Worm (Caenorhabditis elegans) whole organism, young adult: ENCODE results near the gene unc-33.

ENCODE experiments used
- B0019.2 ChIP-seq: fragments of 200-800 bp; sonication (Bioruptor generic); conservative IDR thresholded peaks from 2 replicates; pipeline ENCODE4 v1.3.6; 2022; ENCODE audit warnings: missing genetic modification reagents, missing genetic modification characterization, missing compliant biosample characterization
- C06A6.2 ChIP-seq: fragments of 200-800 bp; sonication (Bioruptor generic); conservative IDR thresholded peaks from 2 replicates; pipeline ENCODE4 v1.3.6; 2022; ENCODE audit warnings: missing genetic modification characterization, missing compliant biosample characterization
- F49E8.2 ChIP-seq: sonication (generic microtip); optimal IDR thresholded peaks from 3 replicates; lab custom pipeline; 2017; ENCODE audit warnings: missing genetic modification characterization, mild to moderate bottlenecking, missing compliant biosample characterization, antibody characterized with exemption, moderate library complexity; ENCODE audit not compliant: insufficient read depth
- K12H6.12 ChIP-seq: fragments of 200-800 bp; sonication (Bioruptor generic); optimal IDR thresholded peaks from 2 replicates; lab custom pipeline; 2018; ENCODE audit warnings: mild to moderate bottlenecking, missing genetic modification characterization, missing compliant biosample characterization
- T07F8.4 ChIP-seq: sonication (generic microtip); optimal IDR thresholded peaks from 2 replicates; lab custom pipeline; 2016; ENCODE audit warnings: mild to moderate bottlenecking, missing genetic modification characterization, moderate library complexity, missing compliant biosample characterization
- Y56A3A.18 ChIP-seq: fragments of 200-800 bp; sonication (Bioruptor generic); IDR thresholded peaks from 2 replicates; pipeline ENCODE4 v1.3.6; 2022; ENCODE audit warnings: missing genetic modification reagents, missing genetic modification characterization, missing compliant biosample characterization
- Y95B8A.8 ChIP-seq: fragments of 200-800 bp; sonication (Bioruptor generic); IDR thresholded peaks from 2 replicates; pipeline ENCODE4 v1.3.6; 2022; ENCODE audit warnings: missing genetic modification reagents, missing genetic modification characterization, missing compliant biosample characterization
- ZK185.1 ChIP-seq: sonication (generic microtip); optimal IDR thresholded peaks from 2 replicates; lab custom pipeline; 2016; ENCODE audit warnings: mild to moderate bottlenecking, missing genetic modification characterization, missing compliant biosample characterization; ENCODE audit not compliant: poor library complexity, severe bottlenecking
- athp-1 ChIP-seq: sonication (generic microtip); optimal IDR thresholded peaks from 2 replicates; lab custom pipeline; 2017; ENCODE audit warnings: mild to moderate bottlenecking, missing genetic modification characterization, missing compliant biosample characterization
- attf-5 ChIP-seq: fragments of 200-800 bp; sonication (Bioruptor generic); optimal IDR thresholded peaks from 2 replicates; lab custom pipeline; 2018; ENCODE audit warnings: mild to moderate bottlenecking, missing genetic modification characterization, missing compliant biosample characterization
- cebp-2 ChIP-seq: fragments of 200-800 bp; sonication (Bioruptor generic); IDR thresholded peaks from 2 replicates; pipeline ENCODE4 v1.3.6; 2022; ENCODE audit warnings: missing genetic modification characterization, missing compliant biosample characterization
- ceh-27 ChIP-seq: fragments of 200-800 bp; sonication (Bioruptor generic); optimal IDR thresholded peaks from 2 replicates; lab custom pipeline; 2018; ENCODE audit warnings: mild to moderate bottlenecking, missing genetic modification characterization, moderate library complexity, missing compliant biosample characterization
- ceh-79 ChIP-seq: sonication (generic microtip); optimal IDR thresholded peaks from 2 replicates; lab custom pipeline; 2017; ENCODE audit warnings: mild to moderate bottlenecking, missing genetic modification characterization, missing compliant biosample characterization
- ceh-91 ChIP-seq: fragments of 200-800 bp; sonication (Bioruptor generic); IDR thresholded peaks from 2 replicates; pipeline ENCODE4 v1.3.6; 2022; ENCODE audit warnings: missing genetic modification reagents, missing genetic modification characterization, missing compliant biosample characterization
- chd-7 ChIP-seq: sonication (generic microtip); optimal IDR thresholded peaks from 2 replicates; lab custom pipeline; 2016; ENCODE audit warnings: mild to moderate bottlenecking, missing genetic modification characterization, moderate library complexity, missing compliant biosample characterization
- die-1 ChIP-seq: sonication (generic microtip); optimal IDR thresholded peaks from 2 replicates; lab custom pipeline; 2016; ENCODE audit warnings: missing genotype, mild to moderate bottlenecking, missing genetic modification characterization, missing compliant biosample characterization
- dpl-1 ChIP-seq: fragments of 150-350 bp; optimal IDR thresholded peaks from 2 replicates; lab custom pipeline; 2014; ENCODE audit warnings: missing biosample characterization, missing genetic modification reagents, missing genetic modification characterization
- egl-18 ChIP-seq: fragments of 200-800 bp; sonication (Bioruptor generic); IDR thresholded peaks from 2 replicates; pipeline ENCODE4 v1.3.6; 2022; ENCODE audit warnings: missing genetic modification reagents, missing genetic modification characterization, missing compliant biosample characterization
- egl-44 ChIP-seq: fragments of 200-800 bp; sonication (Bioruptor generic); IDR thresholded peaks from 2 replicates; pipeline ENCODE4 v1.3.6; 2022; ENCODE audit warnings: missing genetic modification reagents, missing genetic modification characterization, missing compliant biosample characterization
- ekl-4 ChIP-seq: fragments of 200-800 bp; sonication (Bioruptor generic); IDR thresholded peaks from 2 replicates; pipeline ENCODE4 v1.3.6; 2022; ENCODE audit warnings: missing genetic modification reagents, missing genetic modification characterization, missing compliant biosample characterization
- ets-4 ChIP-seq: fragments of 200-800 bp; sonication (Bioruptor generic); optimal IDR thresholded peaks from 2 replicates; lab custom pipeline; 2018; ENCODE audit warnings: mild to moderate bottlenecking, missing genetic modification characterization, missing compliant biosample characterization
- hmg-1.2 ChIP-seq: fragments of 200-800 bp; sonication (Bioruptor generic); IDR thresholded peaks from 2 replicates; pipeline ENCODE4 v1.3.6; 2022; ENCODE audit warnings: missing genetic modification reagents, missing genetic modification characterization, missing compliant biosample characterization
- hmg-20 ChIP-seq: fragments of 200-800 bp; sonication (Bioruptor generic); IDR thresholded peaks from 2 replicates; pipeline ENCODE4 v1.3.6; 2022; ENCODE audit warnings: missing genetic modification reagents, missing genetic modification characterization, missing compliant biosample characterization
- let-607 ChIP-seq, 2 experiments: fragments of 200-800 bp in 1 of 2; sonication (Bioruptor generic) in 1 of 2; sonication (generic microtip) in 1 of 2; optimal IDR thresholded peaks; 2 replicates each; lab custom pipeline; 2016 to 2018; ENCODE audit warnings: mild to moderate bottlenecking in 2 of 2, missing compliant biosample characterization in 2 of 2, missing genetic modification characterization in 2 of 2, moderate library complexity in 2 of 2, missing genotype in 1 of 2
- lin-35 ChIP-seq, 3 experiments: fragments of 150-350 bp in 2 of 3; sonication (generic microtip) in 1 of 3; optimal IDR thresholded peaks; 2 replicates each; lab custom pipeline; 2014 to 2018; ENCODE audit warnings: missing biosample characterization in 3 of 3, missing genetic modification characterization in 3 of 3, missing genetic modification reagents in 3 of 3
- lin-54 ChIP-seq: fragments of 200-800 bp; sonication (Bioruptor generic); optimal IDR thresholded peaks from 2 replicates; lab custom pipeline; 2018; ENCODE audit warnings: mild to moderate bottlenecking, missing genetic modification characterization, missing compliant biosample characterization
- madf-6 ChIP-seq: fragments of 200-800 bp; sonication (Bioruptor generic); IDR thresholded peaks from 2 replicates; pipeline ENCODE4 v1.3.6; 2022; ENCODE audit warnings: missing genetic modification reagents, missing genetic modification characterization, missing compliant biosample characterization
- mcd-1 ChIP-seq: fragments of 200-800 bp; sonication (Bioruptor generic); IDR thresholded peaks from 2 replicates; pipeline ENCODE4 v1.3.6; 2022; ENCODE audit warnings: missing genetic modification reagents, missing genetic modification characterization, missing compliant biosample characterization
- mel-28 ChIP-seq: sonication (generic microtip); optimal IDR thresholded peaks from 2 replicates; lab custom pipeline; 2016; ENCODE audit warnings: borderline replicate concordance, mild to moderate bottlenecking, missing genetic modification characterization, missing compliant biosample characterization
- nfya-2 ChIP-seq: fragments of 200-800 bp; sonication (Bioruptor generic); IDR thresholded peaks from 2 replicates; pipeline ENCODE4 v1.3.6; 2022; ENCODE audit warnings: missing genetic modification reagents, missing genetic modification characterization, missing compliant biosample characterization
- nfyb-1 ChIP-seq: fragments of 200-800 bp; sonication (Bioruptor generic); IDR thresholded peaks from 2 replicates; pipeline ENCODE4 v1.3.6; 2022; ENCODE audit warnings: missing genetic modification reagents, missing genetic modification characterization, missing compliant biosample characterization
- nhr-120 ChIP-seq: fragments of 200-800 bp; sonication (Bioruptor generic); IDR thresholded peaks from 2 replicates; pipeline ENCODE4 v1.3.6; 2022; ENCODE audit warnings: missing genetic modification characterization, missing compliant biosample characterization
- nhr-80 ChIP-seq: sonication (generic microtip); optimal IDR thresholded peaks from 2 replicates; lab custom pipeline; 2016; ENCODE audit warnings: missing genetic modification characterization, missing compliant biosample characterization
- pha-4 ChIP-seq: fragments of 150-350 bp; sonication (generic microtip); optimal IDR thresholded peaks from 2 replicates; lab custom pipeline; 2014; ENCODE audit warnings: missing biosample characterization, missing genetic modification reagents, missing genetic modification characterization
- repo-1 ChIP-seq: sonication (generic microtip); optimal IDR thresholded peaks from 2 replicates; lab custom pipeline; 2017; ENCODE audit warnings: mild to moderate bottlenecking, missing genetic modification characterization, missing compliant biosample characterization
- rpc-1 ChIP-seq, 2 experiments: fragments of 150-350 bp in 1 of 2; sonication (generic microtip) in 1 of 2; optimal IDR thresholded peaks; 2 replicates each; lab custom pipeline; 2014 to 2018; ENCODE audit warnings: missing biosample characterization in 1 of 2, missing genetic modification characterization in 1 of 2, missing genetic modification reagents in 1 of 2, missing genotype in 1 of 2
- snpc-3.4 ChIP-seq: sonication (generic microtip); optimal IDR thresholded peaks from 2 replicates; lab custom pipeline; 2017; ENCODE audit warnings: missing genetic modification characterization, mild to moderate bottlenecking, missing compliant biosample characterization, antibody characterized with exemption, moderate library complexity, missing genotype, missing genetic modification reagents
- somi-1 ChIP-seq: fragments of 200-800 bp; sonication (Bioruptor generic); optimal IDR thresholded peaks from 2 replicates; lab custom pipeline; 2018; ENCODE audit warnings: mild to moderate bottlenecking, missing genetic modification characterization, missing compliant biosample characterization
- tbx-9 ChIP-seq: sonication (generic microtip); optimal IDR thresholded peaks from 2 replicates; lab custom pipeline; 2016; ENCODE audit warnings: borderline replicate concordance, missing genetic modification characterization, inconsistent platforms, missing compliant biosample characterization
- tlf-1 ChIP-seq: fragments of 200-800 bp; sonication (Bioruptor generic); optimal IDR thresholded peaks from 2 replicates; lab custom pipeline; 2018; ENCODE audit warnings: mild to moderate bottlenecking, missing genetic modification characterization, missing compliant biosample characterization
- zfh-2 ChIP-seq: fragments of 200-800 bp; sonication (Bioruptor generic); conservative IDR thresholded peaks from 2 replicates; pipeline ENCODE4 v1.3.6; 2022; ENCODE audit warnings: missing genetic modification reagents, missing genetic modification characterization, missing compliant biosample characterization
- zim-3 ChIP-seq: sonication (generic microtip); optimal IDR thresholded peaks from 2 replicates; lab custom pipeline; 2017; ENCODE audit warnings: mild to moderate bottlenecking, missing genetic modification characterization, moderate library complexity, missing compliant biosample characterization
- ztf-18 ChIP-seq: sonication (generic microtip); optimal IDR thresholded peaks from 2 replicates; lab custom pipeline; 2016; ENCODE audit warnings: missing genotype, mild to moderate bottlenecking, missing genetic modification characterization, missing compliant biosample characterization
- ztf-22 ChIP-seq: fragments of 200-800 bp; sonication (Bioruptor generic); optimal IDR thresholded peaks from 2 replicates; lab custom pipeline; 2018; ENCODE audit warnings: mild to moderate bottlenecking, missing genetic modification characterization, moderate library complexity, missing compliant biosample characterization

unc-33 gene

DNA sequence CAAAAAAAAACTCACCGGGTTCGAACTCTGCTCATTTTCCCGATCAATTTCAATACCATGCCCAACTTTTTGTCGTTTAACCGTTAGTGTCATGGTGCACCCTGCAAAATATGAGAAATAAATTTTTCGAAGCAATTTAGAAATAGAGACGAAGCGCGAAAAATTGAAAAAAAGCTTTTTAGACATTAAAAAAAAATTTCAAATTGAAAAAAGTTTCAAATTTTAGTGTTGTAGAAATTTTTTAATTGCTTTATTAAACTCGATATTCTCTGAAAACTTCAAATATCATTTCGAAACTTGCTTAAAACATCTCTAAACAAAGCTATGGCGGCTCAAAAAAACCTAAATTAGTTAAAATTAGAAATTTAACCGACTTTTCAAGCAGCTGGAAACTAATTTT is 30.8 kb downstream of the unc-33 start, which contains the start of gene nstp-6:
TSS of gene nstp-6 (minus strand) at position 101 of the 400 bp plus-strand sequence.
- no peak for TF ChIP-seq Y56A3A.18 (GFP tag; lab: Robert Waterston, UW)
- TF ChIP-seq dpl-1 (GFP tag; lab: Kevin White, UChicago) = no peak
- no peak for TF ChIP-seq madf-6 (GFP tag; lab: Robert Waterston, UW)
- TF ChIP-seq lin-35 (GFP tag; optimal IDR thresholded peaks at IDR 0.05; lab: Kevin White, UChicago) = no peak
- no peak for TF ChIP-seq zim-3 (tag; lab: Kevin White, UChicago)
- TF ChIP-seq cebp-2 (GFP tag; lab: Robert Waterston, UW) = no peak
- TF ChIP-seq nfyb-1 (GFP tag; lab: Robert Waterston, UW) = no peak
- no peak for TF ChIP-seq pha-4 (tag; lab: Kevin White, UChicago)
- TF ChIP-seq T07F8.4 (tag; lab: Kevin White, UChicago) = no peak
- no peak for TF ChIP-seq ztf-18 (tag; lab: Kevin White, UChicago)
- TF ChIP-seq tlf-1 (GFP tag; lab: Kevin White, UChicago) = no peak
- no peak for TF ChIP-seq nfya-2 (GFP tag; lab: Robert Waterston, UW)
- TF ChIP-seq egl-44 (GFP tag; lab: Robert Waterston, UW) = no peak
- TF ChIP-seq ceh-79 (tag; lab: Kevin White, UChicago) = no peak
- TF ChIP-seq B0019.2 (GFP tag; lab: Robert Waterston, UW) = no peak
- TF ChIP-seq repo-1 (tag; lab: Kevin White, UChicago) = no peak
- no peak for TF ChIP-seq ceh-91
- TF ChIP-seq ets-4 (GFP tag; lab: Kevin White, UChicago) = no peak
- TF ChIP-seq C06A6.2 (GFP tag; lab: Robert Waterston, UW) = no peak
- TF ChIP-seq, all 124 proteins: peak for 0

DNA sequence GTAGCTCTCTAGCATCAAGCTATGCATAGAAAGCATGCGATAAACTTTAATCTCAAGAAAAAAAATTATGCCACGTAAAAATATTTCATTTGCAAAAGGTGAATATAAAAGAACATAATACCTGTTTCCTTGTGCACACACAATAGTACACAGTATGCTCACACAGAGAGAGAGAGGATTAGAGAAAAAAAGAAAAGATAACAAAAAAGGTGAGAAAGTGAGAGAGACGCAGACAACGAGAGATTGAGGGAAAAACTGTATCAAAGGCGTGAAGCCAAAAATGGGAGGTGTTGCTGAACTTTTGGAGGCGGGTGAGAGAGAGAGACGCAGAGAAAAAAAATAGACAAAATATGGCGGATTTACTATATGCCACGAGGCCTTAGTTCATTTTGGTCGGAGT is 31.6 kb downstream of the unc-33 start:
- TF ChIP-seq nhr-80 (peak; percentile 62), mcd-1 (GFP tag; lab: Robert Waterston, UW) (0 out of 2 replicates have a peak, but pooled peaks have one; percentile 10), zfh-2 (GFP tag; lab: Robert Waterston, UW) (no peak), attf-5 (GFP tag; lab: Kevin White, UChicago) (peak; percentile 36), hmg-1.2 (GFP tag; lab: Robert Waterston, UW) (peak; percentile 79)

DNA sequence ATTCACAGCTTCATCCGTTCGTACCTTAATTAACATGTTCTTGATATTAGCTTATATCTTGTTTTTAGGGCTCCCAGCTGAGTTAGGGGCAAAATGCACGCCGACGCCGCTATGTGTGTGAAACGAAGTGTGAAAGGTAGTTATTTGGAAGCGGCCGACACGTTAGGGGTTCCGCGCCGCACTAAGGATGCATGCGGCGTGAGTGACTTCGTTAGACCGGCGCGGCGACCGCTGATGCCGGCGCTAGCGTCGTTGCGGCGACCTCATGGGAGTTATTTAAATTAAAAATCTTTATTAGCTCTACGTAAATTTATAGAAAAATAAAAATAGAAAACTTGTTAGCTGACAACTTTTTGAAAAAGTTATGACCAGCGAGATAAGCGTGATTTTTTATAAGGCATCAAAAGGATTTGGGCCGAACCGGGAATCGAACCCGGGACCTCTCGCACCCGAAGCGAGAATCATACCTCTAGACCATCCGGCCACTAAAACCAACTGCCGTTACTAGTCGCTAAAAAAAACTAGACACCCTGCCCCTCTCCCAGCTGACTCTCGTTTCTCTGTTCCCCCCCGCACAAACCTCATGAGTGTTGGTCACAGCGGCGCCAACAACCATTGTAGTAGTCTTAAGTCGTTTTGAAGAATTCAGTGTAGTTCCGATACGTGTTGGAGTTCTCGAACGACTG is 35.2 kb downstream of the unc-33 start:
- no peak for TF ChIP-seq F49E8.2 (tag; lab: Kevin White, UChicago)
- TF ChIP-seq lin-54 (GFP tag; lab: Kevin White, UChicago) = peak; percentile 47
- peak; percentile 91 for TF ChIP-seq ZK185.1
- peak; percentile 73 for TF ChIP-seq athp-1
- no peak for TF ChIP-seq egl-18
- TF ChIP-seq somi-1 = no peak
- TF ChIP-seq hmg-20 = 0 out of 2 replicates have a peak, but pooled peaks have one; percentile 41
- no peak for TF ChIP-seq nhr-120 (GFP tag; lab: Robert Waterston, UW)
- 0 out of 2 replicates have a peak, but pooled peaks have one; percentile 47 for TF ChIP-seq madf-6 (GFP tag; lab: Robert Waterston, UW)
- no peak for TF ChIP-seq repo-1 (tag; lab: Kevin White, UChicago)
- peak; percentile 65 for TF ChIP-seq snpc-3.4 (tag; lab: Kevin White, UChicago)
- peak; percentile 85 for TF ChIP-seq die-1 (tag; lab: Kevin White, UChicago)
- TF ChIP-seq let-607 (tag; optimal IDR thresholded peaks at IDR 0.05; lab: Kevin White, UChicago) = peak in 1 of 2 experiments; percentile 25
- TF ChIP-seq rpc-1 (optimal IDR thresholded peaks at IDR 0.05; lab: Kevin White, UChicago) = peak; percentile 86
- peak; percentile 86 for TF ChIP-seq rpc-1 (tag; optimal IDR thresholded peaks at IDR 0.05; lab: Kevin White, UChicago)
- TF ChIP-seq chd-7 (tag; lab: Kevin White, UChicago) = peak; percentile 59
- TF ChIP-seq ekl-4 = no peak
- no peak for TF ChIP-seq ztf-22 (GFP tag; lab: Kevin White, UChicago)
- TF ChIP-seq mel-28 = no peak
- no peak for TF ChIP-seq Y95B8A.8 (GFP tag; lab: Robert Waterston, UW)
- TF ChIP-seq tbx-9 (tag; lab: Kevin White, UChicago) = no peak
- peak; percentile 41 for TF ChIP-seq ceh-27 (GFP tag; lab: Kevin White, UChicago)
- TF ChIP-seq K12H6.12 = peak; percentile 18
